Worm (Caenorhabditis elegans): ENCODE results near the gene ctsa-2.

ctsa-2 gene

DNA sequence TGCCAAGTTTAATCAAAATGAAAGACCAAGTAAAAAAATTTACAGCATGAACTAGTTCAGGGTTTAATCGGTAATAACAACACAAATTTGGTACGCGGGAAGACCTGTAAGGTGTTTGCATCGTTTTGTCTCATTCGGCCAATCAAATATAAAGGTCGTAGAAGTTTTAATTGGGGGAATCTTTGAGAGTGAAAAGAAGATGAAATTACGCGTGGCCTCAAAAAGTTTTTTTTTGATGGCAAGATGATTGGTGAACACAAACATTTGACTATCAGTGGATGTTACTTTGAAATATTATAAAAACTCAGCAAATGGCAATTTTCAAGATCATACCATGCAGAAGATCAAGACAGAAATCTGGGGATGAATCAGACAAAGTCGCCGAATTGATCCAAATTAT is 24.7 kb upstream of the ctsa-2 start, which contains the start of gene nas-33:
TSS of gene nas-33 (minus strand) at position 101 of the 400 bp plus-strand sequence.
- TF ChIP-seq hlh-13 (GFP tag; optimal IDR thresholded peaks at IDR 0.05) (no peak), unc-86 (tag; optimal IDR thresholded peaks at IDR 0.05) (no peak), T23F11.4 (GFP tag; optimal IDR thresholded peaks at IDR 0.05) (no peak), gmeb-2 (tag; optimal IDR thresholded peaks at IDR 0.05) (no peak), pat-9 (tag; optimal IDR thresholded peaks at IDR 0.05) (no peak), pha-2 (tag; optimal IDR thresholded peaks at IDR 0.05) (no peak), elt-4 (tag; optimal IDR thresholded peaks at IDR 0.05) (no peak), sox-4 (tag; optimal IDR thresholded peaks at IDR 0.05) (no peak), nhr-11 (tag; optimal IDR thresholded peaks at IDR 0.05) (no peak), fkh-10 (GFP tag; optimal IDR thresholded peaks at IDR 0.05) (no peak), ref-2 (tag; optimal IDR thresholded peaks at IDR 0.05) (no peak), ceh-24 (tag; optimal IDR thresholded peaks at IDR 0.05) (no peak), ets-4 (tag; optimal IDR thresholded peaks at IDR 0.05) (no peak), unc-3 (GFP tag; conservative IDR thresholded peaks at IDR 0.05) (no peak), unc-3 (tag; optimal IDR thresholded peaks at IDR 0.05) (no peak)

DNA sequence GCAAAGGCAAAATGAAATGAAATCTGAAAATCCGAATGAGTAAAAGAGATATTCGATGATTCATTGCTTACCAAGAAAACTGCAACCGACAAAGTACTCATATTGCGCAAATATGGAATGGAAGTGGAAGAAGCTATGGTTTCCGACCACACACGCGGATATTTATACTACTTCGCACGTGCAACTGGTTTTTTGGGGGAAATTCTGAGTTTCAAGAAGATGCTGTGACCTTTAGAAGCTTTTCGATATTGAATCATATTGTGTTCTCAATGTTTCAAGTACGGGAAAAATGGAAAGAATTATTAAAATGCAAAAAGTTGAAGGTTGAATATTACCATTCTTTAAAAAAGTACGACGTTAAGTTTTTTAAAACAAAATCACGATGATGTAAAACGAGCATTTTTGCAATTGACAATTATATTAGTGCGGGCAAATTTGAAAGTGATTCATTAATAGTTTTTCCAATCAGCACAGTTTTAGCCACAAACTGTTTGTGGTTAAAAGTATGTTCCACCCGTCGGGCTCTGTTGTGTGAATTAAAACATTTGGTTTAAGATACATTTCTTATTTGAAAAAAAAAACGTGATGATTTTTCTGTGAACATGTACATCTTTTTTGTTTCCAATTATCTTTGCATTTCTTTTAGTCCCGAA is 20.6 kb upstream of the ctsa-2 start, which contains the start of the genes grl-6 and K10C2.6:
TSS of gene grl-6 (minus strand) at position 101 of the 653 bp plus-strand sequence.
TSS of gene K10C2.6 (plus strand) at position 603 of the 653 bp plus-strand sequence.
- TF ChIP-seq pha-4 (tag; optimal IDR thresholded peaks at IDR 0.05), result no peak
- TF ChIP-seq pat-9 (tag; optimal IDR thresholded peaks at IDR 0.05), result no peak
- TF ChIP-seq ahr-1 (tag; optimal IDR thresholded peaks at IDR 0.05), result no peak
- no peak for TF ChIP-seq F13H6.1 (tag; optimal IDR thresholded peaks at IDR 0.05)
- TF ChIP-seq ceh-2 (tag; optimal IDR thresholded peaks at IDR 0.05), result no peak
- TF ChIP-seq ceh-48 (tag; optimal IDR thresholded peaks at IDR 0.05), result no peak
- no peak for TF ChIP-seq che-1 (tag; optimal IDR thresholded peaks at IDR 0.05)
- TF ChIP-seq ttx-3 (tag; optimal IDR thresholded peaks at IDR 0.05), result no peak
- no peak for TF ChIP-seq tbx-2 (tag; optimal IDR thresholded peaks at IDR 0.05)
- no peak for TF ChIP-seq dmd-4 (tag; optimal IDR thresholded peaks at IDR 0.05; ENCODE audit: borderline replicate concordance)
- no peak for TF ChIP-seq ceh-22 (tag; optimal IDR thresholded peaks at IDR 0.05)
- no peak for TF ChIP-seq elt-4 (tag; optimal IDR thresholded peaks at IDR 0.05)

DNA sequence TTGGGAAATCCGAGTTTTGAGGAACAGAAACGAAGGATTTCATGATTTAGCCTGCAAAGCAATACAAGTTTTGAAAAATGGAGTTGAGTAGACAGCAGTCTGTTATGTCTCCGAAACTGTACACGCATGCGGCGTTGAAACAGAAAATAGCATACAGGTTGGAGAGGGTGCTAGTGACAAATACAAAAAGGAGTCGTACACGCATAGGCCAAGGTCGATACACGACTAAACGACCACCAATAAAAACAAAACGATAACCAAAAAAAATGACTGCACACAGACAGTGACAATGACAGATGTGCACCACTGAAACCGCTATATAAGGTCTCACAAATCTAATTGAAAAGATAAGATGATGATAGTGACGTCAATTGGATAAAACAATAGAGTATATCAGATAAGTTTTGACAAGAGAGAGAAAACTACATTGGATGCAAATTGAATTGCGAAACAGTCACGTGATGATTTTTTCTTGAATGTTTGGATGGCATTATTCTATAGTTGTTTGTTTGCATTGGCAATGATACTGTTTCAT is 18.5 kb upstream of the ctsa-2 start, which contains the start of gene fah-1:
TSS of gene fah-1 (minus strand) at position 51 of the 535 bp plus-strand sequence.
- TF ChIP-seq tbx-2 (tag; optimal IDR thresholded peaks at IDR 0.05) (no peak), hlh-30 (tag; optimal IDR thresholded peaks at IDR 0.05; ENCODE audit: insufficient read depth) (peak; percentile 61), elt-2 (tag; optimal IDR thresholded peaks at IDR 0.05) (peak; percentile 22), ceh-2 (tag; optimal IDR thresholded peaks at IDR 0.05) (no peak), unc-3 (GFP tag; conservative IDR thresholded peaks at IDR 0.05) (no peak), unc-3 (tag; optimal IDR thresholded peaks at IDR 0.05) (no peak)

DNA sequence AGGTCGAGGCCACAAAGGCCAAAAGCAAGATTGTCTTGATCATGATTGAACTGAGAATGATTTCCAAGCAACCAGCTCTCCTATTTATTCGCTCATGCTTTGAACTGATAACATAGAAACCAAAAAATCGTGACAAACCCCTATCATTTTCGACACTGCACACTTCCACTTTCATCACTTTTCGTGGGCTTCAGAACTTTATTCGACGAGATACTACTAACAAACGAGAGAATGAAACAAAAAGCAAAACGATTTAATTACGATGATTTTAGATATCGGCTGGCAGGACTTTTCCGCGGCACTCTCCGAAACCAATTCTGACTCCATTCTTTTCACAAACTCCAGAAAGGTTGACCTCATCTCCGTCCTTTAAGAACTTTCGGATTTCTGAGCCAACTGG is 16.2 kb upstream of the ctsa-2 start, which contains the start of gene asp-14:
TSS of gene asp-14 (minus strand) at position 101 of the 400 bp plus-strand sequence.
- no peak for TF ChIP-seq unc-55 (GFP tag; optimal IDR thresholded peaks at IDR 0.05)
- no peak for TF ChIP-seq ceh-30 (tag; optimal IDR thresholded peaks at IDR 0.05)
- no peak for TF ChIP-seq tbx-2 (tag; optimal IDR thresholded peaks at IDR 0.05)
- TF ChIP-seq ref-2 (tag; optimal IDR thresholded peaks at IDR 0.05), result no peak
- TF ChIP-seq pax-1 (tag; optimal IDR thresholded peaks at IDR 0.05), result no peak
- TF ChIP-seq rnt-1 (tag; optimal IDR thresholded peaks at IDR 0.05), result no peak
- no peak for TF ChIP-seq ceh-24 (tag; optimal IDR thresholded peaks at IDR 0.05)
- no peak for TF ChIP-seq sox-4 (tag; optimal IDR thresholded peaks at IDR 0.05)
- TF ChIP-seq eyg-1 (tag; optimal IDR thresholded peaks at IDR 0.05), result no peak
- TF ChIP-seq fax-1 (tag; optimal IDR thresholded peaks at IDR 0.05), result no peak
- no peak for TF ChIP-seq C08G9.2 (tag; optimal IDR thresholded peaks at IDR 0.05)
- TF ChIP-seq pag-3 (tag; optimal IDR thresholded peaks at IDR 0.05; ENCODE audit: borderline replicate concordance), result no peak
- TF ChIP-seq sdc-2 (tag; optimal IDR thresholded peaks at IDR 0.05), result no peak
- TF ChIP-seq pat-9 (tag; optimal IDR thresholded peaks at IDR 0.05), result no peak
